Fruit fly (Drosophila melanogaster) whole organism, embryonic: ENCODE results near the gene Nup153.

Source experiments
- Adf1 ChIP-seq: fragments of 200-800 bp; sonication (Bioruptor generic); IDR thresholded peaks from 2 replicates; pipeline ENCODE4 v1.3.6; 2022; ENCODE audit warnings: missing biosample characterization, missing genetic modification characterization
- Aef1 ChIP-seq: fragments of 200-800 bp; sonication (Bioruptor generic); IDR thresholded peaks from 3 replicates; pipeline ENCODE4 v1.3.6; 2022; ENCODE audit warnings: missing biosample characterization, missing genetic modification characterization
- B-H2 ChIP-seq: fragments of 200-800 bp; sonication (Bioruptor generic); optimal IDR thresholded peaks from 2 replicates; lab custom pipeline; 2018; ENCODE audit warnings: missing biosample characterization, mild to moderate bottlenecking, missing genetic modification characterization
- CG10431 ChIP-seq: fragments of 200-800 bp; sonication (Bioruptor generic); optimal IDR thresholded peaks from 3 replicates; lab custom pipeline; 2018; ENCODE audit warnings: missing biosample characterization, mild to moderate bottlenecking, missing genetic modification characterization
- CG11247 ChIP-seq: fragments of 200-800 bp; sonication (Bioruptor generic); IDR thresholded peaks from 2 replicates; pipeline ENCODE4 v1.3.6; 2022; ENCODE audit warnings: missing biosample characterization, missing genetic modification characterization
- CG11398 ChIP-seq: fragments of 200-800 bp; sonication (Bioruptor generic); optimal IDR thresholded peaks from 2 replicates; lab custom pipeline; 2016; ENCODE audit warnings: missing biosample characterization, missing genetic modification characterization
- CG11504 ChIP-seq: fragments of 200-800 bp; sonication (Bioruptor generic); optimal IDR thresholded peaks from 3 replicates; lab custom pipeline; 2019; ENCODE audit warnings: missing biosample characterization, mild to moderate bottlenecking, missing genetic modification characterization, moderate library complexity
- CG12236 ChIP-seq: fragments of 200-800 bp; sonication (Bioruptor generic); optimal IDR thresholded peaks from 2 replicates; lab custom pipeline; 2016; ENCODE audit warnings: missing biosample characterization, missing genetic modification characterization
- CG13775 ChIP-seq: fragments of 200-800 bp; sonication (Bioruptor generic); optimal IDR thresholded peaks from 3 replicates; lab custom pipeline; 2017; ENCODE audit warnings: missing biosample characterization, mild to moderate bottlenecking, missing genetic modification characterization
- CG1647 ChIP-seq: fragments of 200-800 bp; sonication (Bioruptor generic); optimal IDR thresholded peaks from 3 replicates; lab custom pipeline; 2016; ENCODE audit warnings: missing biosample characterization, missing genetic modification characterization
- CG17385 ChIP-seq: fragments of 200-800 bp; sonication (Bioruptor generic); optimal IDR thresholded peaks from 3 replicates; lab custom pipeline; 2018; ENCODE audit warnings: missing biosample characterization, mild to moderate bottlenecking, missing genetic modification characterization
- CG18262 ChIP-seq: fragments of 200-800 bp; optimal IDR thresholded peaks from 3 replicates; lab custom pipeline; 2019; ENCODE audit warnings: missing biosample characterization, mild to moderate bottlenecking, missing genetic modification characterization, moderate library complexity
- CG3995 ChIP-seq: fragments of 200-800 bp; sonication (Bioruptor generic); optimal IDR thresholded peaks from 3 replicates; lab custom pipeline; 2016; ENCODE audit warnings: missing biosample characterization, missing genetic modification characterization
- CG43689 ChIP-seq: fragments of 200-800 bp; sonication (Bioruptor generic); IDR thresholded peaks from 2 replicates; pipeline ENCODE4 v1.3.6; 2022; ENCODE audit warnings: missing biosample characterization, missing genetic modification characterization
- CG4617 ChIP-seq: fragments of 200-800 bp; sonication (Bioruptor generic); optimal IDR thresholded peaks from 3 replicates; lab custom pipeline; 2016; ENCODE audit warnings: missing biosample characterization, missing genetic modification characterization, borderline replicate concordance
- CG4820 ChIP-seq: fragments of 200-800 bp; sonication (Bioruptor generic); optimal IDR thresholded peaks from 3 replicates; lab custom pipeline; 2016; ENCODE audit warnings: missing biosample characterization, missing genetic modification characterization
- CG4854 ChIP-seq: fragments of 200-800 bp; sonication (Bioruptor generic); optimal IDR thresholded peaks from 2 replicates; lab custom pipeline; 2016; ENCODE audit warnings: missing biosample characterization, missing genetic modification characterization, inconsistent platforms
- CG5180 ChIP-seq: fragments of 200-800 bp; sonication (Bioruptor generic); optimal IDR thresholded peaks from 3 replicates; lab custom pipeline; 2017; ENCODE audit warnings: missing biosample characterization, missing genetic modification characterization, mild to moderate bottlenecking, moderate library complexity, missing genetic modification reagents
- CG6765 ChIP-seq: fragments of 200-800 bp; sonication (Bioruptor generic); optimal IDR thresholded peaks from 3 replicates; lab custom pipeline; 2017; ENCODE audit warnings: missing biosample characterization, mild to moderate bottlenecking, missing genetic modification characterization
- CG6813 ChIP-seq: fragments of 200-800 bp; sonication (Bioruptor generic); optimal IDR thresholded peaks from 2 replicates; lab custom pipeline; 2017; ENCODE audit warnings: missing biosample characterization, missing genetic modification characterization, mild to moderate bottlenecking, moderate library complexity, missing genetic modification reagents
- CG7928 ChIP-seq: fragments of 200-800 bp; sonication (Bioruptor generic); optimal IDR thresholded peaks from 2 replicates; lab custom pipeline; 2017; ENCODE audit warnings: missing biosample characterization, mild to moderate bottlenecking, missing genetic modification characterization
- CG8478 ChIP-seq: fragments of >200 bp; optimal IDR thresholded peaks from 2 replicates; lab custom pipeline; 2018
- CrebB ChIP-seq: fragments of 200-800 bp; sonication (Bioruptor generic); optimal IDR thresholded peaks from 3 replicates; lab custom pipeline; 2018; ENCODE audit warnings: missing biosample characterization, mild to moderate bottlenecking, missing genetic modification characterization
- D ChIP-seq, 2 experiments: fragments of 200-800 bp in 1 of 2; fragments of >200 bp in 1 of 2; sonication (Bioruptor generic) in 1 of 2; optimal IDR thresholded peaks; 2 replicates in 1 of 2; 3 replicates in 1 of 2; lab custom pipeline; 2017; ENCODE audit warnings: mild to moderate bottlenecking in 1 of 2, missing biosample characterization in 1 of 2, missing genetic modification characterization in 1 of 2, missing genetic modification reagents in 1 of 2
- Dek ChIP-seq: fragments of 200-800 bp; sonication (Bioruptor generic); optimal IDR thresholded peaks from 3 replicates; lab custom pipeline; 2019; ENCODE audit warnings: missing biosample characterization, mild to moderate bottlenecking, missing genetic modification characterization, moderate library complexity
- Dip3 ChIP-seq: fragments of 200-800 bp; sonication (Bioruptor generic); optimal IDR thresholded peaks from 3 replicates; lab custom pipeline; 2016; ENCODE audit warnings: missing biosample characterization, missing genetic modification characterization
- Dp ChIP-seq: fragments of 200-800 bp; sonication (Bioruptor generic); optimal IDR thresholded peaks from 2 replicates; lab custom pipeline; 2018; ENCODE audit warnings: missing biosample characterization, mild to moderate bottlenecking, missing genetic modification characterization, moderate library complexity
- Gsc ChIP-seq: fragments of 200-800 bp; sonication (Bioruptor generic); IDR thresholded peaks from 2 replicates; pipeline ENCODE4 v1.3.6; 2022; ENCODE audit warnings: missing biosample characterization, missing genetic modification characterization
- Gug ChIP-seq: fragments of 200-800 bp; sonication (Bioruptor generic); IDR thresholded peaks from 4 replicates; pipeline ENCODE4 v1.3.6; 2022; ENCODE audit warnings: missing biosample characterization, missing genetic modification characterization
- Hand ChIP-seq: fragments of 200-800 bp; sonication (Bioruptor generic); optimal IDR thresholded peaks from 2 replicates; lab custom pipeline; 2017; ENCODE audit warnings: mild to moderate bottlenecking, missing biosample characterization, missing genetic modification reagents, missing genetic modification characterization
- Hey ChIP-seq: fragments of 200-800 bp; sonication (Bioruptor generic); optimal IDR thresholded peaks from 3 replicates; lab custom pipeline; 2018; ENCODE audit warnings: missing biosample characterization, mild to moderate bottlenecking, missing genetic modification characterization
- HmgD ChIP-seq: fragments of 200-800 bp; sonication (Bioruptor generic); optimal IDR thresholded peaks from 3 replicates; lab custom pipeline; 2016; ENCODE audit warnings: missing biosample characterization, missing genetic modification characterization
- Meics ChIP-seq: fragments of 200-800 bp; sonication (Bioruptor generic); optimal IDR thresholded peaks from 2 replicates; lab custom pipeline; 2017; ENCODE audit warnings: missing biosample characterization, mild to moderate bottlenecking, missing genetic modification characterization
- Sin3A ChIP-seq: fragments of >200 bp; optimal IDR thresholded peaks from 2 replicates; lab custom pipeline; 2018
- Sry-δ ChIP-seq: fragments of 200-800 bp; sonication (Bioruptor generic); optimal IDR thresholded peaks from 2 replicates; lab custom pipeline; 2016; ENCODE audit warnings: missing biosample characterization, missing genetic modification characterization
- Ssrp ChIP-seq: fragments of 200-800 bp; sonication (Bioruptor generic); optimal IDR thresholded peaks from 2 replicates; lab custom pipeline; 2018; ENCODE audit warnings: missing biosample characterization, mild to moderate bottlenecking, missing genetic modification characterization, moderate library complexity
- Trl ChIP-seq, 3 experiments: fragments of >200 bp in 2 of 3; fragments of 200-800 bp in 1 of 3; sonication (Bioruptor generic) in 1 of 3; optimal IDR thresholded peaks; 2 replicates in 1 of 3; 3 replicates in 2 of 3; lab custom pipeline; 2016 to 2017; ENCODE audit warnings: missing biosample characterization in 1 of 3, missing genetic modification characterization in 1 of 3
- Usf ChIP-seq: fragments of 200-800 bp; sonication (Bioruptor generic); optimal IDR thresholded peaks from 2 replicates; lab custom pipeline; 2017; ENCODE audit warnings: missing genotype, missing biosample characterization, missing genetic modification characterization
- YL-1 ChIP-seq: fragments of 200-800 bp; sonication (Bioruptor generic); optimal IDR thresholded peaks from 3 replicates; lab custom pipeline; 2017; ENCODE audit warnings: missing biosample characterization, mild to moderate bottlenecking, missing genetic modification characterization
- chif ChIP-seq, 2 experiments: fragments of 200-800 bp; sonication (Bioruptor generic); optimal IDR thresholded peaks; 3 replicates each; lab custom pipeline; 2016; ENCODE audit warnings: missing biosample characterization in 2 of 2, missing genetic modification characterization in 2 of 2
- chn ChIP-seq: fragments of 200-800 bp; sonication (Bioruptor generic); optimal IDR thresholded peaks from 2 replicates; lab custom pipeline; 2016; ENCODE audit warnings: missing biosample characterization, missing genetic modification characterization
- cwo ChIP-seq: fragments of 200-800 bp; sonication (Bioruptor generic); optimal IDR thresholded peaks from 3 replicates; lab custom pipeline; 2017; ENCODE audit warnings: missing biosample characterization, missing genetic modification characterization, mild to moderate bottlenecking, moderate library complexity, missing genetic modification reagents
- ewg ChIP-seq: fragments of 200-800 bp; sonication (Bioruptor generic); optimal IDR thresholded peaks from 3 replicates; lab custom pipeline; 2017; ENCODE audit warnings: mild to moderate bottlenecking, missing biosample characterization, missing genetic modification reagents, missing genetic modification characterization
- fru ChIP-seq: fragments of >200 bp; optimal IDR thresholded peaks from 2 replicates; lab custom pipeline; 2017
- kni ChIP-seq: fragments of 200-800 bp; sonication (Bioruptor generic); optimal IDR thresholded peaks from 3 replicates; lab custom pipeline; 2017; ENCODE audit warnings: mild to moderate bottlenecking, missing biosample characterization, missing genetic modification reagents, missing genetic modification characterization
- lov ChIP-seq, 2 experiments: fragments of 200-800 bp in 1 of 2; fragments of >200 bp in 1 of 2; sonication (Bioruptor generic) in 1 of 2; IDR thresholded peaks in 1 of 2; optimal IDR thresholded peaks in 1 of 2; 2 replicates in 1 of 2; 3 replicates in 1 of 2; pipeline versions ENCODE4 v1.3.6 to Lab custom; 2017 to 2022; ENCODE audit warnings: missing biosample characterization in 1 of 2, missing genetic modification characterization in 1 of 2
- luna ChIP-seq: fragments of 200-800 bp; sonication (Bioruptor generic); optimal IDR thresholded peaks from 2 replicates; lab custom pipeline; 2016; ENCODE audit warnings: missing biosample characterization, missing genetic modification characterization
- mam ChIP-seq: fragments of 200-800 bp; sonication (Bioruptor generic); optimal IDR thresholded peaks from 3 replicates; lab custom pipeline; 2016; ENCODE audit warnings: missing biosample characterization, missing genetic modification characterization
- sqz ChIP-seq: fragments of 200-800 bp; sonication (Bioruptor generic); optimal IDR thresholded peaks from 3 replicates; lab custom pipeline; 2018; ENCODE audit warnings: missing biosample characterization, mild to moderate bottlenecking, missing genetic modification characterization
- sug ChIP-seq: fragments of 200-800 bp; optimal IDR thresholded peaks from 2 replicates; lab custom pipeline; 2019; ENCODE audit warnings: missing biosample characterization, mild to moderate bottlenecking, missing genetic modification characterization, moderate library complexity
- vfl ChIP-seq: fragments of 200-800 bp; sonication (Bioruptor generic); optimal IDR thresholded peaks from 2 replicates; lab custom pipeline; 2016; ENCODE audit warnings: missing biosample characterization, missing genetic modification characterization

Gene Nup153

dm6 chrX:16552968-16553417, 46.0 kb upstream of the Nup153 start (continued):
- no peak for TF ChIP-seq CG4820 (GFP tag; lab: Kevin White, UChicago)
- no peak for TF ChIP-seq sqz
- TF ChIP-seq Dek (tag; lab: Kevin White, UChicago), result no peak
- TF ChIP-seq B-H2 (GFP tag; lab: Kevin White, UChicago), result no peak
- no peak for TF ChIP-seq Dp (GFP tag; lab: Kevin White, UChicago)
- no peak for TF ChIP-seq CG10431 (GFP tag; lab: Kevin White, UChicago)
- no peak for TF ChIP-seq luna (GFP tag; lab: Kevin White, UChicago)
- TF ChIP-seq chif (GFP tag; optimal IDR thresholded peaks at IDR 0.05; lab: Kevin White, UChicago), result no peak
- TF ChIP-seq CG18262 (tag; lab: Kevin White, UChicago), result no peak
- no peak for TF ChIP-seq mam (GFP tag; lab: Kevin White, UChicago)
- no peak for TF ChIP-seq CG11504 (tag; lab: Kevin White, UChicago)
- TF ChIP-seq CG17385 (GFP tag; lab: Kevin White, UChicago), result peak; percentile 97
- no peak for TF ChIP-seq Usf (GFP tag; lab: Kevin White, UChicago)
- no peak for TF ChIP-seq Gsc (GFP tag; lab: Robert Waterston, UW)
- TF ChIP-seq Meics (GFP tag; lab: Kevin White, UChicago), result no peak
- no peak for TF ChIP-seq CG12236
- TF ChIP-seq YL-1 (GFP tag; lab: Kevin White, UChicago), result no peak
- TF ChIP-seq CrebB, result no peak
- no peak for TF ChIP-seq lov (optimal IDR thresholded peaks at IDR 0.05; lab: Kevin White, UChicago)
- TF ChIP-seq lov (GFP tag; IDR thresholded peaks at IDR 0.05; lab: Robert Waterston, UW), result no peak
- TF ChIP-seq Trl (optimal IDR thresholded peaks at IDR 0.05; lab: Kevin White, UChicago), result peak; percentile 26
- no peak for TF ChIP-seq Trl (GFP tag; optimal IDR thresholded peaks at IDR 0.05; lab: Kevin White, UChicago)
- no peak for TF ChIP-seq CG4854 (GFP tag; lab: Kevin White, UChicago)
- TF ChIP-seq CG8478 (lab: Kevin White, UChicago), result peak; percentile 84
- TF ChIP-seq fru (lab: Kevin White, UChicago), result no peak
- no peak for TF ChIP-seq Hey (tag; lab: Kevin White, UChicago)
- no peak for TF ChIP-seq Sin3A (lab: Kevin White, UChicago)
- no peak for TF ChIP-seq Ssrp (tag; lab: Kevin White, UChicago)
- no peak for TF ChIP-seq CG3995
- TF ChIP-seq CG7928 (GFP tag; lab: Kevin White, UChicago), result no peak
- TF ChIP-seq CG4617 (GFP tag; lab: Kevin White, UChicago), result no peak
- TF ChIP-seq Dip3 (GFP tag; lab: Kevin White, UChicago), result no peak
- TF ChIP-seq CG43689, result no peak
- TF ChIP-seq D (optimal IDR thresholded peaks at IDR 0.05; lab: Kevin White, UChicago), result peak; percentile 28
- no peak for TF ChIP-seq D (GFP tag; optimal IDR thresholded peaks at IDR 0.05; lab: Kevin White, UChicago)
- no peak for TF ChIP-seq CG11247 (GFP tag; lab: Robert Waterston, UW)
- TF ChIP-seq CG11398 (GFP tag; lab: Kevin White, UChicago), result no peak
- no peak for TF ChIP-seq CG13775 (GFP tag; lab: Kevin White, UChicago)
- TF ChIP-seq vfl (GFP tag; lab: Kevin White, UChicago), result no peak
- peak; percentile 46 for TF ChIP-seq HmgD (GFP tag; lab: Kevin White, UChicago)
- peak; percentile 86 for TF ChIP-seq kni
- TF ChIP-seq Sry-δ (GFP tag; lab: Kevin White, UChicago), result peak; percentile 23
- TF ChIP-seq CG6813, result no peak
- no peak for TF ChIP-seq CG1647
- TF ChIP-seq ewg (GFP tag; lab: Kevin White, UChicago), result no peak
- TF ChIP-seq Aef1, result no peak; the same call in 2 of the 3 replicates
- TF ChIP-seq CG5180 (GFP tag; lab: Kevin White, UChicago), result no peak
- no peak for TF ChIP-seq cwo (GFP tag; lab: Kevin White, UChicago)
- peak; percentile 31 for TF ChIP-seq chn (GFP tag; lab: Kevin White, UChicago)
- no peak for TF ChIP-seq Gug
- TF ChIP-seq Hand (GFP tag; lab: Kevin White, UChicago), result no peak
- TF ChIP-seq Adf1 (GFP tag; lab: Robert Waterston, UW), result peak; percentile 56; the same call in 1 of the 2 replicates
- no peak for TF ChIP-seq CG6765 (GFP tag; lab: Kevin White, UChicago)
- peak; percentile 26 for TF ChIP-seq sug (tag; lab: Kevin White, UChicago)
